Fruit fly (Drosophila melanogaster) whole organism, embryonic: ENCODE measurements around the gene CG44174.
A peak's percentile ranks its signal among the peaks of the same experiment; 100 is the strongest.

Source experiments
- Adf1 ChIP-seq: fragments of 200-800 bp; sonication (Bioruptor generic); IDR thresholded peaks from 2 replicates; pipeline ENCODE4 v1.3.6; 2022; ENCODE audit warnings: missing biosample characterization, missing genetic modification characterization
- Aef1 ChIP-seq: fragments of 200-800 bp; sonication (Bioruptor generic); IDR thresholded peaks from 3 replicates; pipeline ENCODE4 v1.3.6; 2022; ENCODE audit warnings: missing biosample characterization, missing genetic modification characterization
- CG10267 ChIP-seq: fragments of 200-800 bp; sonication (Bioruptor generic); optimal IDR thresholded peaks from 2 replicates; lab custom pipeline; 2018; ENCODE audit warnings: missing biosample characterization, mild to moderate bottlenecking, missing genetic modification characterization, moderate library complexity
- CG10565 ChIP-seq: fragments of 200-800 bp; sonication (Bioruptor generic); optimal IDR thresholded peaks from 3 replicates; lab custom pipeline; 2016; ENCODE audit warnings: missing biosample characterization, mild to moderate bottlenecking, missing genetic modification characterization
- CG11504 ChIP-seq: fragments of 200-800 bp; sonication (Bioruptor generic); optimal IDR thresholded peaks from 3 replicates; lab custom pipeline; 2019; ENCODE audit warnings: missing biosample characterization, mild to moderate bottlenecking, missing genetic modification characterization, moderate library complexity
- CG12299 ChIP-seq: fragments of 200-800 bp; sonication (Bioruptor generic); optimal IDR thresholded peaks from 2 replicates; lab custom pipeline; 2018; ENCODE audit warnings: missing biosample characterization, mild to moderate bottlenecking, missing genetic modification characterization
- CG1233 ChIP-seq: fragments of 200-800 bp; sonication (Bioruptor generic); optimal IDR thresholded peaks from 4 replicates; lab custom pipeline; 2018; ENCODE audit warnings: missing biosample characterization, mild to moderate bottlenecking, missing genetic modification characterization
- CG13287 ChIP-seq: fragments of 200-800 bp; sonication (Bioruptor generic); IDR thresholded peaks from 2 replicates; pipeline ENCODE4 v1.3.6; 2022; ENCODE audit warnings: missing biosample characterization, missing genetic modification characterization; ENCODE audit not compliant: partially characterized antibody
- CG15601 ChIP-seq: fragments of 200-800 bp; sonication (Bioruptor generic); optimal IDR thresholded peaks from 3 replicates; lab custom pipeline; 2019; ENCODE audit warnings: missing biosample characterization, mild to moderate bottlenecking, missing genetic modification characterization, moderate library complexity
- CG18599 ChIP-seq: fragments of 200-800 bp; sonication (Bioruptor generic); optimal IDR thresholded peaks from 3 replicates; lab custom pipeline; 2017; ENCODE audit warnings: missing biosample characterization, missing genetic modification characterization, mild to moderate bottlenecking, moderate library complexity, missing genetic modification reagents
- CG2199 ChIP-seq: fragments of 200-800 bp; sonication (Bioruptor generic); IDR thresholded peaks from 3 replicates; pipeline ENCODE4 v1.3.6; 2022; ENCODE audit warnings: missing biosample characterization, missing genetic modification characterization
- CG31441 ChIP-seq: fragments of 200-800 bp; sonication (Bioruptor generic); IDR thresholded peaks from 2 replicates; pipeline ENCODE4 v1.3.6; 2022; ENCODE audit warnings: missing biosample characterization, missing genetic modification characterization
- CG34376 ChIP-seq: fragments of 200-800 bp; sonication (Bioruptor generic); optimal IDR thresholded peaks from 2 replicates; lab custom pipeline; 2018; ENCODE audit warnings: missing biosample characterization, mild to moderate bottlenecking, missing genetic modification characterization
- CG4617 ChIP-seq: fragments of 200-800 bp; sonication (Bioruptor generic); optimal IDR thresholded peaks from 3 replicates; lab custom pipeline; 2016; ENCODE audit warnings: missing biosample characterization, missing genetic modification characterization, borderline replicate concordance
- CG6791 ChIP-seq: fragments of 200-800 bp; sonication (Bioruptor generic); IDR thresholded peaks from 3 replicates; pipeline ENCODE4 v1.3.6; 2022; ENCODE audit warnings: missing biosample characterization, missing genetic modification characterization; ENCODE audit not compliant: partially characterized antibody
- CG6854 ChIP-seq: fragments of 200-800 bp; sonication (Bioruptor generic); optimal IDR thresholded peaks from 3 replicates; lab custom pipeline; 2017; ENCODE audit warnings: missing biosample characterization, mild to moderate bottlenecking, missing genetic modification characterization
- CG7271 ChIP-seq: fragments of 200-800 bp; sonication (Bioruptor generic); optimal IDR thresholded peaks from 2 replicates; lab custom pipeline; 2018; ENCODE audit warnings: missing biosample characterization, mild to moderate bottlenecking, missing genetic modification characterization, moderate library complexity
- CG7556 ChIP-seq: fragments of 200-800 bp; sonication (Bioruptor generic); optimal IDR thresholded peaks from 2 replicates; lab custom pipeline; 2017; ENCODE audit warnings: missing biosample characterization, mild to moderate bottlenecking, missing genetic modification characterization
- CG7963 ChIP-seq: fragments of 200-800 bp; sonication (Bioruptor generic); IDR thresholded peaks from 3 replicates; pipeline ENCODE4 v1.3.6; 2022; ENCODE audit warnings: missing biosample characterization, missing genetic modification characterization; ENCODE audit not compliant: partially characterized antibody
- CG8089 ChIP-seq: fragments of 200-800 bp; sonication (Bioruptor generic); optimal IDR thresholded peaks from 3 replicates; lab custom pipeline; 2016; ENCODE audit warnings: missing biosample characterization, missing genetic modification characterization
- CG9932 ChIP-seq: fragments of 200-800 bp; sonication (Bioruptor generic); IDR thresholded peaks from 2 replicates; pipeline ENCODE4 v1.3.6; 2022; ENCODE audit warnings: missing biosample characterization, missing genetic modification characterization
- Chrac-16 ChIP-seq: fragments of 200-800 bp; sonication (Bioruptor generic); optimal IDR thresholded peaks from 3 replicates; lab custom pipeline; 2016; ENCODE audit warnings: missing biosample characterization, missing genetic modification characterization
- CkIIα-i1 ChIP-seq: fragments of 200-800 bp; sonication (Bioruptor generic); IDR thresholded peaks from 2 replicates; pipeline ENCODE4 v1.3.6; 2022; ENCODE audit warnings: missing biosample characterization, missing genetic modification characterization
- CoRest ChIP-seq: fragments of 200-800 bp; sonication (Bioruptor generic); optimal IDR thresholded peaks from 3 replicates; lab custom pipeline; 2018; ENCODE audit warnings: missing biosample characterization, mild to moderate bottlenecking, missing genetic modification characterization, moderate library complexity
- Dip2 ChIP-seq: fragments of 200-800 bp; sonication (Bioruptor generic); IDR thresholded peaks from 2 replicates; pipeline ENCODE4 v1.3.6; 2022; ENCODE audit warnings: missing biosample characterization, missing genetic modification characterization
- Dll ChIP-seq: fragments of 200-800 bp; sonication (Bioruptor generic); IDR thresholded peaks from 4 replicates; pipeline ENCODE4 v1.3.6; 2022; ENCODE audit warnings: missing biosample characterization, missing genetic modification characterization; ENCODE audit not compliant: partially characterized antibody
- H15 ChIP-seq: fragments of 200-800 bp; sonication (Bioruptor generic); IDR thresholded peaks from 3 replicates; pipeline ENCODE4 v1.3.6; 2022; ENCODE audit warnings: missing biosample characterization, missing genetic modification characterization
- HmgD ChIP-seq: fragments of 200-800 bp; sonication (Bioruptor generic); optimal IDR thresholded peaks from 3 replicates; lab custom pipeline; 2016; ENCODE audit warnings: missing biosample characterization, missing genetic modification characterization
- Hr3 ChIP-seq: fragments of 200-800 bp; sonication (Bioruptor generic); optimal IDR thresholded peaks from 3 replicates; lab custom pipeline; 2016; ENCODE audit warnings: missing biosample characterization, missing genetic modification characterization
- Mrtf ChIP-seq: fragments of 200-800 bp; sonication (Bioruptor generic); IDR thresholded peaks from 3 replicates; pipeline ENCODE4 v1.3.6; 2022; ENCODE audit warnings: missing biosample characterization, missing genetic modification characterization
- Scr ChIP-seq: fragments of 200-800 bp; sonication (Bioruptor generic); IDR thresholded peaks from 2 replicates; pipeline ENCODE4 v1.3.6; 2022; ENCODE audit warnings: missing biosample characterization, missing genetic modification characterization; ENCODE audit not compliant: partially characterized antibody
- Tbp ChIP-seq: fragments of >200 bp; optimal IDR thresholded peaks from 2 replicates; lab custom pipeline; 2018; ENCODE audit warnings: missing biosample characterization, missing genetic modification characterization
- al ChIP-seq: fragments of 200-800 bp; sonication (Bioruptor generic); IDR thresholded peaks from 2 replicates; pipeline ENCODE4 v1.3.6; 2022; ENCODE audit warnings: missing biosample characterization, missing genetic modification characterization
- corto ChIP-seq: fragments of 200-800 bp; sonication (Bioruptor generic); optimal IDR thresholded peaks from 2 replicates; lab custom pipeline; 2016; ENCODE audit warnings: missing biosample characterization, mild to moderate bottlenecking, missing genetic modification characterization, moderate library complexity
- grn ChIP-seq: fragments of 200-800 bp; sonication (Bioruptor generic); optimal IDR thresholded peaks from 3 replicates; lab custom pipeline; 2017; ENCODE audit warnings: missing biosample characterization, missing genetic modification characterization
- ham ChIP-seq: fragments of 200-800 bp; sonication (Bioruptor generic); IDR thresholded peaks from 2 replicates; pipeline ENCODE4 v1.3.6; 2022; ENCODE audit warnings: missing biosample characterization, missing genetic modification characterization
- jigr1 ChIP-seq: fragments of 200-800 bp; sonication (Bioruptor generic); IDR thresholded peaks from 3 replicates; pipeline ENCODE4 v1.3.6; 2022; ENCODE audit warnings: missing biosample characterization, missing genetic modification characterization
- ken ChIP-seq: fragments of 200-800 bp; sonication (Bioruptor generic); IDR thresholded peaks from 3 replicates; pipeline ENCODE4 v1.3.6; 2022; ENCODE audit warnings: missing biosample characterization, missing genetic modification characterization
- mam ChIP-seq: fragments of 200-800 bp; sonication (Bioruptor generic); optimal IDR thresholded peaks from 3 replicates; lab custom pipeline; 2016; ENCODE audit warnings: missing biosample characterization, missing genetic modification characterization
- oc ChIP-seq: fragments of 200-800 bp; sonication (Bioruptor generic); optimal IDR thresholded peaks from 2 replicates; lab custom pipeline; 2018; ENCODE audit warnings: missing biosample characterization, mild to moderate bottlenecking, missing genetic modification characterization, moderate library complexity
- pzg ChIP-seq: fragments of 200-800 bp; sonication (Bioruptor generic); optimal IDR thresholded peaks from 3 replicates; lab custom pipeline; 2018; ENCODE audit warnings: missing biosample characterization, mild to moderate bottlenecking, missing genetic modification characterization, moderate library complexity
- sc ChIP-seq, 3 experiments: fragments of >200 bp in 2 of 3; fragments of 200-800 bp in 1 of 3; sonication (Bioruptor generic) in 1 of 3; optimal IDR thresholded peaks; 2 replicates in 2 of 3; 3 replicates in 1 of 3; lab custom pipeline; 2017; ENCODE audit warnings: mild to moderate bottlenecking in 1 of 3, missing biosample characterization in 1 of 3, missing genetic modification characterization in 1 of 3, missing genetic modification reagents in 1 of 3
- shn ChIP-seq: fragments of 200-800 bp; sonication (Bioruptor generic); optimal IDR thresholded peaks from 3 replicates; lab custom pipeline; 2016; ENCODE audit warnings: missing biosample characterization, missing genetic modification characterization
- sisA ChIP-seq: fragments of 200-800 bp; sonication (Bioruptor generic); IDR thresholded peaks from 2 replicates; pipeline ENCODE4 v1.3.6; 2022; ENCODE audit warnings: missing biosample characterization, missing genetic modification characterization
- tin ChIP-seq: fragments of 200-800 bp; sonication (Bioruptor generic); optimal IDR thresholded peaks from 3 replicates; lab custom pipeline; 2016; ENCODE audit warnings: missing biosample characterization, missing genetic modification characterization
- tna ChIP-seq: fragments of 200-800 bp; sonication (Bioruptor generic); IDR thresholded peaks from 2 replicates; pipeline ENCODE4 v1.3.6; 2022; ENCODE audit warnings: missing biosample characterization, missing genetic modification characterization; ENCODE audit not compliant: partially characterized antibody
- twi ChIP-seq: fragments of 200-800 bp; optimal IDR thresholded peaks from 2 replicates; lab custom pipeline; 2019; ENCODE audit warnings: missing biosample characterization, mild to moderate bottlenecking, missing genetic modification characterization, moderate library complexity
- unpg ChIP-seq: fragments of 200-800 bp; sonication (Bioruptor generic); optimal IDR thresholded peaks from 3 replicates; lab custom pipeline; 2018; ENCODE audit warnings: missing biosample characterization, mild to moderate bottlenecking, missing genetic modification characterization, moderate library complexity
- zen ChIP-seq: fragments of 200-800 bp; sonication (Bioruptor generic); optimal IDR thresholded peaks from 3 replicates; lab custom pipeline; 2018; ENCODE audit warnings: missing biosample characterization, mild to moderate bottlenecking, missing genetic modification characterization, moderate library complexity

The CG44174 gene

DNA sequence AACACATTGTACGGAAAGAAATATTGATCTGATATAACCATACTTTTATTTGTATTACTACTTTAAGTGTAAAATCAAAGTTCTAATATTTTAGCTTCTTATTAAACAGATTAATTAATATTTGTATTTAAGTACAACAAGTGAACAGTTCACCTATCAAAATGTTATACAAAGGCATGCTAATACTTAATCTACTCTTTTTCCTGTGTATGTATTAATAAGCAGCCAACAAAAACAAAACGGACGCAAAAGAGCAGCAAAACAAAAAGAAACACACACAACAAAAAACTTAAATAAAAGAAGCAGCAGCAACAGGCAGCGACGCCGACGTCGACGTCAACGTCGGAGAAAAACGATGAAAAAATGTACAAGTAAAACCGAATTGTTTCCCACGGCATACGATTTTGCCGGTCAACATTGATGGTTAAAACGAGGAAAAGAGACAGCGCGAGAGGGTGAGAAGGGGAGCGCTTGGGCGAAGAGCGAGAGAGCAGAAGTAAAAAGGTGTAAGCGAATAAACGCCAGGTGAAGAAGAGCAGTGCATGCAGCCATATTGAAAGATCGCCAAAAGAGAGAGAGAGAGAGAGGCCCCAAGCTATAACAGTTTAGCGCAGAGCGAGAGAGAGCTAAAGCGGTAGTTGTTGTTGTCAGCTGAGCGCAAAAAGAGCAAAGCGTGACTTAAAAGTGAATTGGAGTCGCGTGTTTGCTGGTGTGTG, 24.1 kb upstream of the CG44174 start (continued):
- TF ChIP-seq jigr1 (GFP tag; lab: Robert Waterston, UW) = no peak
- no peak for TF ChIP-seq CG15601 (tag; lab: Kevin White, UChicago)
- no peak for TF ChIP-seq CkIIα-i1 (GFP tag; lab: Robert Waterston, UW)
- TF ChIP-seq Dll = peak; percentile 62; the same call in 2 of the 4 replicates
- TF ChIP-seq CG8089 (GFP tag; lab: Kevin White, UChicago) = no peak
- TF ChIP-seq CG9932 (GFP tag; lab: Robert Waterston, UW) = no peak
- no peak for TF ChIP-seq Aef1 (GFP tag; lab: Robert Waterston, UW)
- TF ChIP-seq CG7271 (tag; lab: Kevin White, UChicago) = no peak
- TF ChIP-seq CG10267 (tag; lab: Kevin White, UChicago) = no peak
- TF ChIP-seq Adf1 (GFP tag; lab: Robert Waterston, UW) = peak; percentile 86
- TF ChIP-seq mam (GFP tag; lab: Kevin White, UChicago) = no peak
- no peak for TF ChIP-seq grn
- TF ChIP-seq twi (tag; lab: Kevin White, UChicago) = no peak
- TF ChIP-seq unpg (GFP tag; lab: Kevin White, UChicago) = no peak
- no peak for TF ChIP-seq Scr (GFP tag; lab: Robert Waterston, UW)
- TF ChIP-seq Mrtf (GFP tag; lab: Robert Waterston, UW) = no peak
- TF ChIP-seq sisA (GFP tag; lab: Robert Waterston, UW) = no peak
- no peak for TF ChIP-seq Tbp (GFP tag; lab: Kevin White, UChicago)
- no peak for TF ChIP-seq Chrac-16 (GFP tag; lab: Kevin White, UChicago)
- no peak for TF ChIP-seq CG12299
- no peak for TF ChIP-seq shn (GFP tag; lab: Kevin White, UChicago)
- TF ChIP-seq Dip2 (GFP tag; lab: Robert Waterston, UW) = no peak
- TF ChIP-seq CG34376 = no peak
- TF ChIP-seq CG7963 (GFP tag; lab: Robert Waterston, UW) = no peak
- TF ChIP-seq tin (GFP tag; lab: Kevin White, UChicago) = no peak
- TF ChIP-seq CG4617 = no peak
- TF ChIP-seq zen (tag; lab: Kevin White, UChicago) = no peak
- no peak for TF ChIP-seq H15 (GFP tag; lab: Robert Waterston, UW)
- TF ChIP-seq oc = no peak
- no peak for TF ChIP-seq ham
- 0 out of 2 replicates have a peak, but pooled peaks have one; percentile 47 for TF ChIP-seq CG13287
- no peak for TF ChIP-seq HmgD (GFP tag; lab: Kevin White, UChicago)
- TF ChIP-seq al (GFP tag; lab: Robert Waterston, UW) = no peak
- TF ChIP-seq ken (GFP tag; lab: Robert Waterston, UW) = no peak
- 0 out of 3 replicates have a peak, but pooled peaks have one; percentile 45 for TF ChIP-seq CG2199
- no peak for TF ChIP-seq CG7556 (GFP tag; lab: Kevin White, UChicago)
- no peak for TF ChIP-seq sc (optimal IDR thresholded peaks at IDR 0.05; lab: Kevin White, UChicago)
- no peak for TF ChIP-seq sc (GFP tag; optimal IDR thresholded peaks at IDR 0.05; lab: Kevin White, UChicago)
- no peak for TF ChIP-seq CG18599
- no peak for TF ChIP-seq CoRest (tag; lab: Kevin White, UChicago)
- no peak for TF ChIP-seq Hr3 (GFP tag; lab: Kevin White, UChicago)
- TF ChIP-seq CG10565 (GFP tag; lab: Kevin White, UChicago) = no peak
- no peak for TF ChIP-seq pzg (GFP tag; lab: Kevin White, UChicago)
- no peak for TF ChIP-seq CG31441
- TF ChIP-seq CG11504 = peak; percentile 22
- no peak for TF ChIP-seq corto
- no peak for TF ChIP-seq tna (GFP tag; lab: Robert Waterston, UW)
- no peak for TF ChIP-seq CG6791 (GFP tag; lab: Robert Waterston, UW)
- TF ChIP-seq CG6854 = no peak
- no peak for TF ChIP-seq CG1233
